Worm (Caenorhabditis elegans) whole organism, L4 larva: ENCODE data around the gene M04G7.2.
A peak's percentile ranks its signal among the peaks of the same experiment; 100 is the strongest.

Experiments used
- F10B5.3 ChIP-seq: sonication (generic microtip); optimal IDR thresholded peaks from 2 replicates; lab custom pipeline; 2016; ENCODE audit warnings: mild to moderate bottlenecking, missing genetic modification characterization, missing compliant biosample characterization
- F26F4.8 ChIP-seq: fragments of 200-800 bp; sonication (Bioruptor generic); conservative IDR thresholded peaks from 2 replicates; pipeline ENCODE4 v1.3.6; 2022; ENCODE audit warnings: missing genetic modification characterization, missing compliant biosample characterization
- F49E8.2 ChIP-seq: sonication (generic microtip); optimal IDR thresholded peaks from 2 replicates; lab custom pipeline; 2016; ENCODE audit warnings: missing compliant biosample characterization, mild to moderate bottlenecking, missing genetic modification characterization, borderline replicate concordance
- T20F7.1 ChIP-seq: fragments of 200-800 bp; sonication (Bioruptor generic); optimal IDR thresholded peaks from 2 replicates; lab custom pipeline; 2018; ENCODE audit warnings: mild to moderate bottlenecking, missing genetic modification characterization, missing compliant biosample characterization
- T26A8.4 ChIP-seq: fragments of 200-800 bp; sonication (Bioruptor generic); IDR thresholded peaks from 2 replicates; pipeline ENCODE4 v1.3.6; 2022; ENCODE audit warnings: missing genetic modification characterization, missing compliant biosample characterization
- Y48G9A.11 ChIP-seq: fragments of 200-800 bp; sonication (Bioruptor generic); IDR thresholded peaks from 2 replicates; pipeline ENCODE4 v1.3.6; 2022; ENCODE audit warnings: missing genetic modification reagents, missing genetic modification characterization, missing compliant biosample characterization
- Y5F2A.4 ChIP-seq: fragments of 200-800 bp; sonication (Bioruptor generic); optimal IDR thresholded peaks from 2 replicates; lab custom pipeline; 2018; ENCODE audit warnings: mild to moderate bottlenecking, missing genetic modification characterization, missing compliant biosample characterization
- ZK337.2 ChIP-seq: fragments of 200-800 bp; sonication (Bioruptor generic); IDR thresholded peaks from 2 replicates; pipeline ENCODE4 v1.3.6; 2022; ENCODE audit warnings: missing genetic modification reagents, missing genetic modification characterization, missing compliant biosample characterization
- ZK546.5 ChIP-seq, 2 experiments: sonication (generic microtip); optimal IDR thresholded peaks; 2 replicates each; lab custom pipeline; 2017; ENCODE audit warnings: missing biosample characterization in 2 of 2, missing genetic modification characterization in 2 of 2
- aha-1 ChIP-seq: fragments of 150-350 bp; peaks from one replicate; lab custom pipeline; 2014; ENCODE audit warnings: missing biosample characterization, missing genetic modification characterization
- aly-2 ChIP-seq: sonication (generic microtip); optimal IDR thresholded peaks from 2 replicates; lab custom pipeline; 2018; ENCODE audit warnings: missing biosample characterization, missing genetic modification characterization
- ama-1 ChIP-seq: fragments of 150-350 bp; optimal IDR thresholded peaks from 2 replicates; lab custom pipeline; 2014; ENCODE audit warnings: inconsistent platforms, mixed read lengths
- ceh-32 ChIP-seq: sonication (generic microtip); optimal IDR thresholded peaks from 2 replicates; lab custom pipeline; 2016; ENCODE audit warnings: mild to moderate bottlenecking, missing genetic modification characterization, missing compliant biosample characterization; ENCODE audit not compliant: poor library complexity
- daf-16 ChIP-seq, 3 experiments: sonication (generic microtip); optimal IDR thresholded peaks; 2 replicates each; lab custom pipeline; 2016 to 2017; ENCODE audit warnings: missing genetic modification characterization in 3 of 3, missing genetic modification reagents in 3 of 3, mild to moderate bottlenecking in 2 of 3, missing compliant biosample characterization in 2 of 3, missing biosample characterization in 1 of 3, moderate library complexity in 1 of 3
- daf-19 ChIP-seq: fragments of 200-800 bp; sonication (Bioruptor generic); conservative IDR thresholded peaks from 2 replicates; pipeline ENCODE4 v1.3.6; 2022; ENCODE audit warnings: missing genetic modification characterization, missing compliant biosample characterization
- dmd-6 ChIP-seq: fragments of 200-800 bp; sonication (Bioruptor generic); IDR thresholded peaks from 2 replicates; pipeline ENCODE4 v1.3.6; 2022; ENCODE audit warnings: missing genetic modification reagents, missing genetic modification characterization, missing compliant biosample characterization
- dmd-8 ChIP-seq: fragments of 200-800 bp; sonication (Bioruptor generic); IDR thresholded peaks from 2 replicates; pipeline ENCODE4 v1.3.6; 2022; ENCODE audit warnings: missing genetic modification characterization, missing compliant biosample characterization
- dve-1 ChIP-seq: sonication (generic microtip); optimal IDR thresholded peaks from 2 replicates; lab custom pipeline; 2017; ENCODE audit warnings: antibody characterized with exemption, mild to moderate bottlenecking, missing genetic modification characterization, missing compliant biosample characterization; ENCODE audit not compliant: insufficient read depth
- egl-43 ChIP-seq: fragments of 200-800 bp; sonication (Bioruptor generic); IDR thresholded peaks from 2 replicates; pipeline ENCODE4 v1.3.6; 2022; ENCODE audit warnings: missing genetic modification reagents, missing genetic modification characterization, missing compliant biosample characterization
- gei-8 ChIP-seq: fragments of 200-800 bp; sonication (Bioruptor generic); optimal IDR thresholded peaks from 2 replicates; lab custom pipeline; 2018; ENCODE audit warnings: mild to moderate bottlenecking, missing genetic modification characterization, missing compliant biosample characterization
- hif-1 ChIP-seq, 2 experiments: sonication (generic microtip); optimal IDR thresholded peaks; 2 replicates each; lab custom pipeline; 2016 to 2017; ENCODE audit warnings: missing compliant biosample characterization in 2 of 2, missing genetic modification characterization in 2 of 2, missing genetic modification reagents in 2 of 2, missing genotype in 2 of 2, mild to moderate bottlenecking in 1 of 2
- hlh-11 ChIP-seq: fragments of 200-800 bp; sonication (Bioruptor generic); optimal IDR thresholded peaks from 2 replicates; lab custom pipeline; 2018; ENCODE audit warnings: mild to moderate bottlenecking, missing genetic modification characterization, missing compliant biosample characterization
- hlh-30 ChIP-seq: sonication (generic microtip); optimal IDR thresholded peaks from 2 replicates; lab custom pipeline; 2017; ENCODE audit warnings: antibody characterized with exemption, mild to moderate bottlenecking, missing genetic modification characterization, missing compliant biosample characterization; ENCODE audit not compliant: insufficient read depth
- lin-29 ChIP-seq: fragments of 200-800 bp; sonication (Bioruptor generic); IDR thresholded peaks from 2 replicates; pipeline ENCODE4 v1.3.6; 2022; ENCODE audit warnings: missing genetic modification reagents, missing genetic modification characterization, missing compliant biosample characterization
- lin-38 ChIP-seq: fragments of 200-800 bp; sonication (Bioruptor generic); IDR thresholded peaks from 2 replicates; pipeline ENCODE4 v1.3.6; 2022; ENCODE audit warnings: missing genetic modification reagents, missing genetic modification characterization, missing compliant biosample characterization
- lir-3 ChIP-seq: sonication (generic microtip); optimal IDR thresholded peaks from 2 replicates; lab custom pipeline; 2016; ENCODE audit warnings: mild to moderate bottlenecking, missing genetic modification characterization, missing compliant biosample characterization
- madf-5 ChIP-seq, 2 experiments: fragments of 200-800 bp; sonication (Bioruptor generic); IDR thresholded peaks; 2 replicates each; pipeline ENCODE4 v1.3.6; 2022; ENCODE audit warnings: missing compliant biosample characterization in 2 of 2, missing genetic modification characterization in 2 of 2
- mdl-1 ChIP-seq, 2 experiments: fragments of 150-350 bp in 1 of 2; sonication (generic microtip) in 1 of 2; optimal IDR thresholded peaks; 2 replicates each; lab custom pipeline; 2014 to 2017; ENCODE audit warnings: missing biosample characterization in 2 of 2, missing genetic modification characterization in 2 of 2
- mdt-29 ChIP-seq: fragments of 200-800 bp; sonication (Bioruptor generic); IDR thresholded peaks from 2 replicates; pipeline ENCODE4 v1.3.6; 2022; ENCODE audit warnings: missing genetic modification reagents, missing genetic modification characterization, missing compliant biosample characterization
- mep-1 ChIP-seq: fragments of 150-350 bp; sonication (generic microtip); optimal IDR thresholded peaks from 3 replicates; lab custom pipeline; 2014; ENCODE audit warnings: missing biosample characterization, missing genetic modification characterization
- mxl-3 ChIP-seq: fragments of 200-800 bp; sonication (Bioruptor generic); optimal IDR thresholded peaks from 2 replicates; lab custom pipeline; 2018; ENCODE audit warnings: mild to moderate bottlenecking, missing genetic modification characterization, missing compliant biosample characterization
- nhr-10 ChIP-seq: fragments of 150-350 bp; optimal IDR thresholded peaks from 2 replicates; lab custom pipeline; 2014; ENCODE audit warnings: missing biosample characterization, missing genetic modification characterization
- nhr-25 ChIP-seq: sonication (generic microtip); optimal IDR thresholded peaks from 2 replicates; lab custom pipeline; 2017; ENCODE audit warnings: missing genetic modification characterization, mild to moderate bottlenecking, missing compliant biosample characterization, antibody characterized with exemption, moderate library complexity, borderline replicate concordance; ENCODE audit not compliant: insufficient read depth
- nhr-28 ChIP-seq: fragments of 150-350 bp; optimal IDR thresholded peaks from 2 replicates; lab custom pipeline; 2014; ENCODE audit warnings: missing biosample characterization, missing genetic modification characterization
- nhr-76 ChIP-seq: fragments of 150-350 bp; optimal IDR thresholded peaks from 2 replicates; lab custom pipeline; 2014; ENCODE audit warnings: missing biosample characterization, missing genetic modification characterization
- nhr-77 ChIP-seq: fragments of 150-350 bp; optimal IDR thresholded peaks from 2 replicates; lab custom pipeline; 2014; ENCODE audit warnings: missing biosample characterization, missing genetic modification characterization
- pqm-1 ChIP-seq: sonication (generic microtip); optimal IDR thresholded peaks from 2 replicates; lab custom pipeline; 2017; ENCODE audit warnings: missing biosample characterization, missing genetic modification characterization
- rbr-2 ChIP-seq: sonication (generic microtip); optimal IDR thresholded peaks from 2 replicates; lab custom pipeline; 2016; ENCODE audit warnings: missing genotype, missing genetic modification characterization, missing compliant biosample characterization
- sdz-12 ChIP-seq: fragments of 200-800 bp; sonication (Bioruptor generic); optimal IDR thresholded peaks from 2 replicates; lab custom pipeline; 2018; ENCODE audit warnings: mild to moderate bottlenecking, missing genetic modification characterization, missing compliant biosample characterization
- snpc-1.2 ChIP-seq: fragments of 200-800 bp; sonication (Bioruptor generic); IDR thresholded peaks from 2 replicates; pipeline ENCODE4 v1.3.6; 2022; ENCODE audit warnings: missing genetic modification reagents, missing genetic modification characterization, missing compliant biosample characterization
- spr-3 ChIP-seq: fragments of 200-800 bp; sonication (Bioruptor generic); optimal IDR thresholded peaks from 2 replicates; lab custom pipeline; 2018; ENCODE audit warnings: mild to moderate bottlenecking, missing genetic modification characterization, missing compliant biosample characterization
- zfp-2 ChIP-seq: sonication (generic microtip); optimal IDR thresholded peaks from 2 replicates; lab custom pipeline; 2016; ENCODE audit warnings: mild to moderate bottlenecking, missing genetic modification characterization, missing compliant biosample characterization
- zfp-3 ChIP-seq: fragments of 200-800 bp; sonication (Bioruptor generic); conservative IDR thresholded peaks from 2 replicates; pipeline ENCODE4 v1.3.6; 2022; ENCODE audit warnings: missing genetic modification reagents, missing genetic modification characterization, missing compliant biosample characterization
- ztf-11 ChIP-seq: fragments of 150-350 bp; optimal IDR thresholded peaks from 2 replicates; lab custom pipeline; 2014; ENCODE audit warnings: missing biosample characterization, missing genetic modification characterization
- ztf-7 ChIP-seq: fragments of 150-350 bp; optimal IDR thresholded peaks from 2 replicates; lab custom pipeline; 2014; ENCODE audit warnings: missing biosample characterization, missing genetic modification characterization

Gene M04G7.2

DNA sequence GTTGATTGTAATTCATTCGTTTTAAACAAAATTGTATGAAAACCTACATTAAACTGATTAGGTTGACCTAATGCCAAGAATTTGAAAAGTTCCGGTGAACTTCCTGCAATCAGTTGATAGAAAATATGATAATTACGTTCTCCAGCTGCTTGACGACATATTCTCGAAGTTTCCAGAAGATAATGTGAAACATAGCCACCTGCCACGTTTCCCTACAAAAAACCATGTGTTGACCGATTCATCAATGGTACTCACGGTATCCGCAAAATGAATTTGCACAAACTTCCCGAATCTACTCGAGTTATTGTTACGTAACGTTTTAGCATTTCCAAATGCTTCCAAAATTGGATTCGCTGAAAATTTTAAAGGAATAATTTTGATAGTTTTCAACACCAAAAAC lies 22.4 kb downstream of the M04G7.2 start:
- TF ChIP-seq dmd-8 (no peak), madf-5 (GFP tag; IDR thresholded peaks at IDR 0.05; lab: Robert Waterston, UW) (no peak), F26F4.8 (GFP tag; lab: Robert Waterston, UW) (no peak), ceh-32 (tag; lab: Kevin White, UChicago) (no peak), aha-1 (tag; lab: Kevin White, UChicago) (peak; percentile 91), ZK546.5 (tag; optimal IDR thresholded peaks at IDR 0.05; lab: Kevin White, UChicago) (no peak), gei-8 (GFP tag; lab: Kevin White, UChicago) (no peak)
- TF ChIP-seq, all 104 proteins: peak for 1

DNA sequence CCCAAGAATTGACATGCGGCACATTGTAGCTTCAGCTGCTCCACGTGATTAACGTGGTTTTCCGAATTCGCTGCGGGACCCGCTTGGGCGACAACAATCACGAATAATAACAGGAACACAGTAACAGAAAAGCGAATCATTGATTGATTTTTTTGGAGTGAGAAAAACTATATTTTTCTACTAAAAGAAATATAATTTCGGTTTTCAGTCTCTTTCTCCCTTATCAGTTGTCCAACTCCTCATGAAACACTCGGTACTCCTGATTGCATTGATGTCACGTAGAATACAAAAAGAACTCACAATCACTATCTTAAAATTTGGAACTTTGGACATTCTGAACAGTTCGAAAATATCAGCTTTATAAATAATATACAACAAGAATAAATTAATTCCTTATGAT lies 32.0 kb downstream of the M04G7.2 start, which contains the start of gene Y66H1A.5:
Gene Y66H1A.5 (minus strand): TSS at position 265 of the 400 bp plus-strand sequence.
- TF ChIP-seq mep-1 (tag; lab: Kevin White, UChicago): peak; percentile 10
- peak; percentile 66 for TF ChIP-seq dve-1 (tag; lab: Kevin White, UChicago)
- no peak for TF ChIP-seq zfp-2
- TF ChIP-seq hlh-11: peak; percentile 29
- TF ChIP-seq pqm-1 (tag; lab: Kevin White, UChicago): peak; percentile 74
- TF ChIP-seq nhr-10: peak; percentile 41
- peak; percentile 5 for TF ChIP-seq hlh-30
- TF ChIP-seq nhr-77 (tag; lab: Kevin White, UChicago): peak; percentile 89
- peak; percentile 31; the same call in 1 of the 2 replicates for TF ChIP-seq dmd-6
- TF ChIP-seq daf-16 (GFP tag; optimal IDR thresholded peaks at IDR 0.05; lab: Kevin White, UChicago): no peak
- TF ChIP-seq daf-16 (tag; optimal IDR thresholded peaks at IDR 0.05; lab: Kevin White, UChicago): peak; percentile 46
- TF ChIP-seq lin-29: no peak
- TF ChIP-seq hif-1 (tag; optimal IDR thresholded peaks at IDR 0.05; lab: Kevin White, UChicago): peak in 1 of 2 experiments; percentile 60
- peak; percentile 94 for TF ChIP-seq nhr-28 (tag; lab: Kevin White, UChicago)
- TF ChIP-seq snpc-1.2 (GFP tag; lab: Robert Waterston, UW): no peak

DNA sequence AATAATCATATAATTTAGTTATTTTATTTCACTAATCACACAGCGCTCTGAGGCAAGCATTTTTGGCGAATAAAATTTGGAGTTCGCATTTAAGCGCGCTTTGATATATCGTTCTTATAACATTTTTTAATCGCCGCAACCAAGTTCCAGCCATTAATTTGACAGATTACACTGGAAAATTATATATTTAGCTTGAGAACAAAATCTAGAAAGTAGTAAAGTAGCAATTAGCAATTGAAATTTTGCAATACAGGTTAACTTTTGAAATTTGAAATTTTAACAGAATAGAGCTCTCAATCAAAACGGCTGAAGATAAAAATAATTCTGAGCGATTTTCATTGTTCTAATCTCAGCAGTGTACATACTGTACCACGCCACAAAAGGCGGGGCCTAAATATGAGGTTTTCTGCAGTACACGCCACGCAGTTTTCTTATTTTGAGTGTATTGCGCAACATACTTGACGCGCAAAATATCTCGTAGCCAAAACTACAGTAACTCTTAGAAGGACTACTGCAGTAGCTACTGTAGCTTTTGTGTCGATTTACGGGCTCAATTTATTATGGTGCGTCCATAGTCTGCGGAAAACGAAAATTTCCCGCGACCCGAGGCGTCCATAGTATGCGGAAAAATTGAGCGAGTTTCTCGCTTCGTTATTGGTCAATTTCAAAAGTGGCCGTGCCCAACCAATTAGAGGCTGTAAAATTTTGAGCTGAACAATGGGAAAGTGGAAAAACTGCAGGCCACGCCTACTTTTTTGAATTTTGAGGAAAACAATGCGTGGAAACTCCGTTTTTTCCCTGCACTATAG lies 33.5 kb downstream of the M04G7.2 start:
- TF ChIP-seq ZK337.2 (no peak), dmd-8 (no peak), Y5F2A.4 (GFP tag; lab: Kevin White, UChicago) (no peak), zfp-2 (no peak), lin-38 (GFP tag; lab: Robert Waterston, UW) (peak; percentile 62), ztf-11 (tag; lab: Kevin White, UChicago) (no peak), T20F7.1 (peak; percentile 13), daf-19 (GFP tag; lab: Robert Waterston, UW) (no peak), zfp-3 (GFP tag; lab: Robert Waterston, UW) (0 out of 2 replicates have a peak, but pooled peaks have one; percentile 15), mdt-29 (GFP tag; lab: Robert Waterston, UW) (peak; percentile 17; the same call in 1 of the 2 replicates), aly-2 (tag; lab: Kevin White, UChicago) (no peak), rbr-2 (no peak), T26A8.4 (0 out of 2 replicates have a peak, but pooled peaks have one; percentile 13), ztf-7 (tag; lab: Kevin White, UChicago) (no peak), nhr-28 (tag; lab: Kevin White, UChicago) (no peak), mdl-1 (tag; optimal IDR thresholded peaks at IDR 0.05; lab: Kevin White, UChicago) (no peak), mxl-3 (GFP tag; lab: Kevin White, UChicago) (no peak), hif-1 (tag; optimal IDR thresholded peaks at IDR 0.05; lab: Kevin White, UChicago) (no peak), ama-1 (no peak), egl-43 (GFP tag; lab: Robert Waterston, UW) (no peak), F10B5.3 (tag; lab: Kevin White, UChicago) (no peak), nhr-25 (tag; lab: Kevin White, UChicago) (no peak), F49E8.2 (tag; lab: Kevin White, UChicago) (peak; percentile 63), ZK546.5 (tag; optimal IDR thresholded peaks at IDR 0.05; lab: Kevin White, UChicago) (no peak), spr-3 (no peak), lir-3 (tag; lab: Kevin White, UChicago) (no peak), nhr-77 (tag; lab: Kevin White, UChicago) (no peak), Y48G9A.11 (GFP tag; lab: Robert Waterston, UW) (peak; percentile 76), nhr-76 (tag; lab: Kevin White, UChicago) (no peak), lin-29 (no peak), sdz-12 (GFP tag; lab: Kevin White, UChicago) (no peak)
